Fruit fly (Drosophila melanogaster) whole organism, embryonic: ENCODE data around the gene sals.

ENCODE experiments used
- C15 ChIP-seq: fragments of 200-800 bp; sonication (Bioruptor generic); IDR thresholded peaks from 3 replicates; pipeline ENCODE4 v1.3.6; 2022; ENCODE audit warnings: missing biosample characterization, missing genetic modification characterization
- CG10366 ChIP-seq: fragments of 200-800 bp; sonication (Bioruptor generic); IDR thresholded peaks from 2 replicates; pipeline ENCODE4 v1.3.6; 2022; ENCODE audit warnings: missing biosample characterization, missing genetic modification characterization
- CG10959 ChIP-seq: fragments of 200-800 bp; sonication (Bioruptor generic); IDR thresholded peaks from 2 replicates; pipeline ENCODE4 v1.3.6; 2022; ENCODE audit warnings: missing biosample characterization, missing genetic modification characterization
- CG12769 ChIP-seq: fragments of 200-800 bp; sonication (Bioruptor generic); optimal IDR thresholded peaks from 2 replicates; lab custom pipeline; 2019; ENCODE audit warnings: missing biosample characterization, mild to moderate bottlenecking, missing genetic modification characterization, moderate library complexity
- CG13624 ChIP-seq: fragments of 200-800 bp; sonication (Bioruptor generic); optimal IDR thresholded peaks from 2 replicates; lab custom pipeline; 2016; ENCODE audit warnings: missing biosample characterization, missing genetic modification characterization
- CG14710 ChIP-seq: fragments of 200-800 bp; sonication (Bioruptor generic); optimal IDR thresholded peaks from 3 replicates; lab custom pipeline; 2019; ENCODE audit warnings: missing biosample characterization, mild to moderate bottlenecking, missing genetic modification characterization, moderate library complexity
- CG15011 ChIP-seq: fragments of 200-800 bp; sonication (Bioruptor generic); optimal IDR thresholded peaks from 3 replicates; lab custom pipeline; 2018; ENCODE audit warnings: missing biosample characterization, mild to moderate bottlenecking, missing genetic modification characterization
- CG15479 ChIP-seq: fragments of 200-800 bp; sonication (Bioruptor generic); optimal IDR thresholded peaks from 3 replicates; lab custom pipeline; 2019; ENCODE audit warnings: missing biosample characterization, mild to moderate bottlenecking, missing genetic modification characterization, moderate library complexity
- CG16863 ChIP-seq: fragments of 200-800 bp; sonication (Bioruptor generic); optimal IDR thresholded peaks from 3 replicates; lab custom pipeline; 2016; ENCODE audit warnings: missing biosample characterization, missing genetic modification characterization
- CG2120 ChIP-seq: fragments of 200-800 bp; sonication (Bioruptor generic); optimal IDR thresholded peaks from 3 replicates; lab custom pipeline; 2016; ENCODE audit warnings: missing biosample characterization, missing genetic modification characterization
- CG3281 ChIP-seq: fragments of 200-800 bp; sonication (Bioruptor generic); optimal IDR thresholded peaks from 3 replicates; lab custom pipeline; 2017; ENCODE audit warnings: missing biosample characterization, mild to moderate bottlenecking, missing genetic modification characterization
- CG3726 ChIP-seq: fragments of 200-800 bp; sonication (Bioruptor generic); IDR thresholded peaks from 3 replicates; pipeline ENCODE4, ENCODE4 v1.3.6; 2022; ENCODE audit warnings: missing biosample characterization, missing genetic modification characterization
- CG6791 ChIP-seq: fragments of 200-800 bp; sonication (Bioruptor generic); IDR thresholded peaks from 3 replicates; pipeline ENCODE4 v1.3.6; 2022; ENCODE audit warnings: missing biosample characterization, missing genetic modification characterization; ENCODE audit not compliant: partially characterized antibody
- CG7556 ChIP-seq: fragments of 200-800 bp; sonication (Bioruptor generic); optimal IDR thresholded peaks from 2 replicates; lab custom pipeline; 2017; ENCODE audit warnings: missing biosample characterization, mild to moderate bottlenecking, missing genetic modification characterization
- CG7839 ChIP-seq: fragments of 200-800 bp; sonication (Bioruptor generic); optimal IDR thresholded peaks from 3 replicates; lab custom pipeline; 2018; ENCODE audit warnings: missing biosample characterization, mild to moderate bottlenecking, missing genetic modification characterization, moderate library complexity
- CG8290 ChIP-seq, 3 experiments: fragments of 200-800 bp; sonication (Bioruptor generic); optimal IDR thresholded peaks; 2 replicates each; lab custom pipeline; 2016 to 2019; ENCODE audit warnings: missing biosample characterization in 3 of 3, missing genetic modification characterization in 3 of 3, mild to moderate bottlenecking in 2 of 3, moderate library complexity in 1 of 3
- CG9727 ChIP-seq: fragments of 200-800 bp; sonication (Bioruptor generic); optimal IDR thresholded peaks from 3 replicates; lab custom pipeline; 2017; ENCODE audit warnings: missing biosample characterization, mild to moderate bottlenecking, missing genetic modification characterization
- D19A ChIP-seq: fragments of 200-800 bp; optimal IDR thresholded peaks from 3 replicates; lab custom pipeline; 2019; ENCODE audit warnings: missing biosample characterization, mild to moderate bottlenecking, missing genetic modification characterization, moderate library complexity
- D19B ChIP-seq: fragments of 200-800 bp; sonication (Bioruptor generic); optimal IDR thresholded peaks from 2 replicates; lab custom pipeline; 2017; ENCODE audit warnings: missing biosample characterization, mild to moderate bottlenecking, missing genetic modification characterization
- Eip74EF ChIP-seq, 2 experiments: fragments of 200-800 bp in 1 of 2; fragments of >200 bp in 1 of 2; sonication (Bioruptor generic) in 1 of 2; optimal IDR thresholded peaks; 2 replicates each; lab custom pipeline; 2017 to 2019; ENCODE audit warnings: missing biosample characterization in 2 of 2, missing genetic modification characterization in 2 of 2, mild to moderate bottlenecking in 1 of 2, moderate library complexity in 1 of 2
- Ets97D ChIP-seq: fragments of 200-800 bp; sonication (Bioruptor generic); optimal IDR thresholded peaks from 3 replicates; lab custom pipeline; 2016; ENCODE audit warnings: missing biosample characterization, missing genetic modification characterization
- Hey ChIP-seq: fragments of 200-800 bp; sonication (Bioruptor generic); optimal IDR thresholded peaks from 3 replicates; lab custom pipeline; 2018; ENCODE audit warnings: missing biosample characterization, mild to moderate bottlenecking, missing genetic modification characterization
- HmgD ChIP-seq: fragments of 200-800 bp; sonication (Bioruptor generic); optimal IDR thresholded peaks from 3 replicates; lab custom pipeline; 2016; ENCODE audit warnings: missing biosample characterization, missing genetic modification characterization
- Hr78 ChIP-seq, 2 experiments: fragments of 200-800 bp in 1 of 2; fragments of >200 bp in 1 of 2; sonication (Bioruptor generic) in 1 of 2; optimal IDR thresholded peaks; 2 replicates each; lab custom pipeline; 2017 to 2019; ENCODE audit warnings: missing biosample characterization in 2 of 2, missing genetic modification characterization in 2 of 2, mild to moderate bottlenecking in 1 of 2, moderate library complexity in 1 of 2
- NfI ChIP-seq: fragments of 200-800 bp; sonication (Bioruptor generic); optimal IDR thresholded peaks from 3 replicates; lab custom pipeline; 2018; ENCODE audit warnings: missing biosample characterization, mild to moderate bottlenecking, missing genetic modification characterization, moderate library complexity
- Oli ChIP-seq: fragments of 200-800 bp; sonication (Bioruptor generic); optimal IDR thresholded peaks from 2 replicates; lab custom pipeline; 2018; ENCODE audit warnings: missing biosample characterization, mild to moderate bottlenecking, missing genetic modification characterization, moderate library complexity
- Pdp1 ChIP-seq, 2 experiments: fragments of 200-800 bp; sonication (Bioruptor generic); optimal IDR thresholded peaks; 3 replicates each; lab custom pipeline; 2016; ENCODE audit warnings: missing biosample characterization in 2 of 2, missing genetic modification characterization in 2 of 2, mild to moderate bottlenecking in 1 of 2, moderate library complexity in 1 of 2
- Rfx ChIP-seq: fragments of 200-800 bp; sonication (Bioruptor generic); IDR thresholded peaks from 2 replicates; pipeline ENCODE4 v1.3.6; 2022; ENCODE audit warnings: missing biosample characterization, missing genetic modification characterization
- TFAM ChIP-seq: fragments of 200-800 bp; sonication (Bioruptor generic); optimal IDR thresholded peaks from 2 replicates; lab custom pipeline; 2017; ENCODE audit warnings: missing biosample characterization, missing genetic modification characterization, inconsistent platforms
- abd-A ChIP-seq: fragments of 200-800 bp; sonication (Bioruptor generic); optimal IDR thresholded peaks from 3 replicates; lab custom pipeline; 2019; ENCODE audit warnings: missing biosample characterization, mild to moderate bottlenecking, missing genetic modification characterization, moderate library complexity
- corto ChIP-seq: fragments of 200-800 bp; sonication (Bioruptor generic); optimal IDR thresholded peaks from 2 replicates; lab custom pipeline; 2016; ENCODE audit warnings: missing biosample characterization, mild to moderate bottlenecking, missing genetic modification characterization, moderate library complexity
- cwo ChIP-seq: fragments of 200-800 bp; sonication (Bioruptor generic); optimal IDR thresholded peaks from 3 replicates; lab custom pipeline; 2017; ENCODE audit warnings: missing biosample characterization, missing genetic modification characterization, mild to moderate bottlenecking, moderate library complexity, missing genetic modification reagents
- dmrt99B ChIP-seq: fragments of 200-800 bp; sonication (Bioruptor generic); optimal IDR thresholded peaks from 2 replicates; lab custom pipeline; 2018; ENCODE audit warnings: missing biosample characterization, mild to moderate bottlenecking, missing genetic modification characterization, moderate library complexity
- ftz-f1 ChIP-seq: fragments of 200-800 bp; sonication (Bioruptor generic); optimal IDR thresholded peaks from 2 replicates; lab custom pipeline; 2016; ENCODE audit warnings: missing biosample characterization, missing genetic modification characterization
- gcm2 ChIP-seq: fragments of 200-800 bp; sonication (Bioruptor generic); optimal IDR thresholded peaks from 2 replicates; lab custom pipeline; 2016; ENCODE audit warnings: missing biosample characterization, missing genetic modification characterization
- gem ChIP-seq: fragments of 200-800 bp; sonication (Bioruptor generic); optimal IDR thresholded peaks from 2 replicates; lab custom pipeline; 2019; ENCODE audit warnings: missing biosample characterization, mild to moderate bottlenecking, missing genetic modification characterization, moderate library complexity
- hb ChIP-seq: fragments of 200-800 bp; sonication (Bioruptor generic); IDR thresholded peaks from 3 replicates; pipeline ENCODE4 v1.3.6; 2022; ENCODE audit warnings: missing biosample characterization, missing genetic modification characterization; ENCODE audit not compliant: partially characterized antibody
- kni ChIP-seq: fragments of 200-800 bp; sonication (Bioruptor generic); optimal IDR thresholded peaks from 3 replicates; lab custom pipeline; 2017; ENCODE audit warnings: mild to moderate bottlenecking, missing biosample characterization, missing genetic modification reagents, missing genetic modification characterization
- lola ChIP-seq, 3 experiments: fragments of >200 bp in 2 of 3; fragments of 200-800 bp in 1 of 3; sonication (Bioruptor generic) in 1 of 3; optimal IDR thresholded peaks; 2 replicates each; lab custom pipeline; 2017 to 2019; ENCODE audit warnings: missing biosample characterization in 3 of 3, missing genetic modification characterization in 3 of 3, mild to moderate bottlenecking in 1 of 3, moderate library complexity in 1 of 3
- pb ChIP-seq: fragments of 200-800 bp; sonication (Bioruptor generic); optimal IDR thresholded peaks from 3 replicates; lab custom pipeline; 2016; ENCODE audit warnings: missing biosample characterization, missing genetic modification characterization
- pho ChIP-seq: fragments of 200-800 bp; sonication (Bioruptor generic); optimal IDR thresholded peaks from 2 replicates; lab custom pipeline; 2016; ENCODE audit warnings: missing biosample characterization, missing genetic modification characterization
- ranshi ChIP-seq: fragments of 200-800 bp; sonication (Bioruptor generic); IDR thresholded peaks from 2 replicates; pipeline ENCODE4 v1.3.6; 2022; ENCODE audit warnings: missing biosample characterization, missing genetic modification characterization
- sc ChIP-seq, 3 experiments: fragments of >200 bp in 2 of 3; fragments of 200-800 bp in 1 of 3; sonication (Bioruptor generic) in 1 of 3; optimal IDR thresholded peaks; 2 replicates in 2 of 3; 3 replicates in 1 of 3; lab custom pipeline; 2017; ENCODE audit warnings: mild to moderate bottlenecking in 1 of 3, missing biosample characterization in 1 of 3, missing genetic modification characterization in 1 of 3, missing genetic modification reagents in 1 of 3
- sd ChIP-seq: fragments of 200-800 bp; sonication (Bioruptor generic); optimal IDR thresholded peaks from 3 replicates; lab custom pipeline; 2018; ENCODE audit warnings: missing biosample characterization, mild to moderate bottlenecking, missing genetic modification characterization, moderate library complexity
- sens-2 ChIP-seq: fragments of 200-800 bp; sonication (Bioruptor generic); IDR thresholded peaks from 2 replicates; pipeline ENCODE4 v1.3.6; 2022; ENCODE audit warnings: missing biosample characterization, missing genetic modification characterization
- zen2 ChIP-seq: fragments of 200-800 bp; sonication (Bioruptor generic); IDR thresholded peaks from 3 replicates; pipeline ENCODE4 v1.3.6; 2022; ENCODE audit warnings: missing biosample characterization, missing genetic modification characterization; ENCODE audit not compliant: partially characterized antibody

Gene sals

DNA sequence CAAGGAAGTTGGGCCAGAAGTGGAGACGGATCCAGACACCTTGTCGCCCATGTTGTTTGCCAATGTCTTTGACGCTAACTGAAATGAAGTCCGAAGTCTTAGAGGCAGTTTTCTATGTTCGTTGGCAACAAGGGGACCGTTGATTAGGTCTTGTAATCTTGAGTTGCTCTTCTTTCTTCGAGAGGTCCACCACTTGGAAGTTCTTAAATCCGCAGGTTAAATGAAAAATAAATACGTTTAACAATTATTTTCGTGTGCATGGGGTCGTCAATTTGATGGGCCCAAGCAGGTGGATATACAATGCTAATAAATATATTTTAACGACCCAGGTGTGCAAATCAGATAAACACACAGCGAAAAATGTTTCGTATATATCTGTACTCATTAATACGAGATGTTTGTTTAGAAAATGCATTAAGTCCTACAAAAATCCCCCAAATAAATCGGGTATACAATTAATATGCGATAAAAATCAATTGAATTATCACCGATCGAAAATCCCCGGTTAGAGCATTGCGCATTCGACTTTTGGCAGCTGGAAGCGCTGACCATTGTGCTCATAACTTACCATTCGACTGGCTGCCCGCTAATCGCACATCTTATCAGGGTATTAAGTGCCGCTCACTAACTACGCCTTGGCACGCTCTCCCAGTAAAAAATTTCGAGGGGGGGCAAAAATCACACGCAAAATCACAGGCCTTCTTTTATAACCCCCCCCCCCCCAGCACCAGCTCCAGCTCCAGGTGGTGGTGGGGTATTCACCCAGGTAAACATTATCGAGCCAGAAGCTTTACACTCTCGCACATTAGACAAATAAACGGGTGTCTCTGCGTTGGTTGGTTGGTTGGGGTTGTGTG, 9.1 kb upstream of the sals start, which contains the start of gene PGRP-LB (continued):
- peak; percentile 26 for TF ChIP-seq D19B
- TF ChIP-seq CG7839 (tag; lab: Kevin White, UChicago), result peak; percentile 53
- TF ChIP-seq abd-A, result peak; percentile 32
- TF ChIP-seq CG9727, result peak; percentile 27
- TF ChIP-seq Ets97D (GFP tag; lab: Kevin White, UChicago), result no peak
- peak; percentile 33 for TF ChIP-seq ftz-f1
- no peak for TF ChIP-seq pb
- peak; percentile 7 for TF ChIP-seq NfI (GFP tag; lab: Kevin White, UChicago)
- TF ChIP-seq zen2 (GFP tag; lab: Robert Waterston, UW), result no peak
- peak; percentile 12 for TF ChIP-seq Oli (tag; lab: Kevin White, UChicago)
- TF ChIP-seq lola (GFP tag; optimal IDR thresholded peaks at IDR 0.05; lab: Kevin White, UChicago), result no peak
- TF ChIP-seq Hey (tag; lab: Kevin White, UChicago), result peak; percentile 30
- no peak for TF ChIP-seq kni
- no peak for TF ChIP-seq Hr78 (GFP tag; optimal IDR thresholded peaks at IDR 0.05; lab: Kevin White, UChicago)
- peak; percentile 22 for TF ChIP-seq CG3281 (GFP tag; lab: Kevin White, UChicago)
- peak; percentile 27 for TF ChIP-seq CG7556
- TF ChIP-seq C15 (GFP tag; lab: Robert Waterston, UW), result no peak
- TF ChIP-seq CG13624 (GFP tag; lab: Kevin White, UChicago), result peak; percentile 42
- TF ChIP-seq corto (GFP tag; lab: Kevin White, UChicago), result no peak
- TF ChIP-seq TFAM, result no peak
- peak; percentile 39 for TF ChIP-seq cwo (GFP tag; lab: Kevin White, UChicago)
- peak; percentile 67 for TF ChIP-seq CG12769
- no peak for TF ChIP-seq CG16863 (GFP tag; lab: Kevin White, UChicago)
- TF ChIP-seq CG3726, result no peak
- TF ChIP-seq sd (tag; lab: Kevin White, UChicago), result peak; percentile 54
- TF ChIP-seq D19A (tag; lab: Kevin White, UChicago), result peak; percentile 86
- TF ChIP-seq dmrt99B, result peak; percentile 10
- no peak for TF ChIP-seq gcm2 (GFP tag; lab: Kevin White, UChicago)
- TF ChIP-seq CG10366 (GFP tag; lab: Robert Waterston, UW), result 0 out of 2 replicates have a peak, but pooled peaks have one; percentile 10
- TF ChIP-seq HmgD (GFP tag; lab: Kevin White, UChicago), result no peak
- TF ChIP-seq gem (tag; lab: Kevin White, UChicago), result peak; percentile 46
- TF ChIP-seq CG10959 (GFP tag; lab: Robert Waterston, UW), result no peak
- peak; percentile 27 for TF ChIP-seq CG15011 (GFP tag; lab: Kevin White, UChicago)
- peak; percentile 51; the same call in 1 of the 2 replicates for TF ChIP-seq Rfx
- TF ChIP-seq CG15479 (GFP tag; lab: Kevin White, UChicago), result no peak
- no peak for TF ChIP-seq sc (optimal IDR thresholded peaks at IDR 0.05; lab: Kevin White, UChicago)
- TF ChIP-seq sc (GFP tag; optimal IDR thresholded peaks at IDR 0.05; lab: Kevin White, UChicago), result no peak
- TF ChIP-seq ranshi (GFP tag; lab: Robert Waterston, UW), result no peak
- TF ChIP-seq Pdp1 (GFP tag; optimal IDR thresholded peaks at IDR 0.05; lab: Kevin White, UChicago), result peak in 1 of 2 experiments; percentile 49
- peak; percentile 75 for TF ChIP-seq CG2120
- no peak for TF ChIP-seq CG8290 (GFP tag; optimal IDR thresholded peaks at IDR 0.05; lab: Kevin White, UChicago)
- peak in 1 of 2 experiments; percentile 36 for TF ChIP-seq CG8290 (tag; optimal IDR thresholded peaks at IDR 0.05; lab: Kevin White, UChicago)
- no peak for TF ChIP-seq CG6791
- no peak for TF ChIP-seq hb (GFP tag; lab: Robert Waterston, UW)
- TF ChIP-seq pho (GFP tag; lab: Kevin White, UChicago), result peak; percentile 21
- TF ChIP-seq sens-2 (GFP tag; lab: Robert Waterston, UW), result peak; percentile 84
- no peak for TF ChIP-seq Eip74EF (GFP tag; optimal IDR thresholded peaks at IDR 0.05; lab: Kevin White, UChicago)
- TF ChIP-seq CG14710 (tag; lab: Kevin White, UChicago), result no peak
